Worm (Caenorhabditis elegans) whole organism, L3 larva: ENCODE results near the gene T24G10.2.

Source experiments
- R02D3.7 ChIP-seq: fragments of 150-350 bp; optimal IDR thresholded peaks from 2 replicates; lab custom pipeline; 2014; ENCODE audit warnings: missing biosample characterization, missing genetic modification characterization
- ama-1 ChIP-seq: fragments of 150-350 bp; optimal IDR thresholded peaks from 2 replicates; lab custom pipeline; 2018
- ceh-9 ChIP-seq: sonication (generic microtip); optimal IDR thresholded peaks from 2 replicates; lab custom pipeline; 2018; ENCODE audit warnings: missing biosample characterization, missing genetic modification characterization
- elt-3 ChIP-seq, 3 experiments: fragments of 150-350 bp in 1 of 3; sonication (generic microtip) in 2 of 3; optimal IDR thresholded peaks; 2 replicates in 2 of 3; 4 replicates in 1 of 3; lab custom pipeline; 2014 to 2017; ENCODE audit warnings: missing biosample characterization in 3 of 3, missing genetic modification characterization in 3 of 3
- lin-15B ChIP-seq: fragments of 150-350 bp; optimal IDR thresholded peaks from 2 replicates; lab custom pipeline; 2014; ENCODE audit warnings: missing biosample characterization, missing genetic modification characterization
- nhr-11 ChIP-seq: fragments of 150-350 bp; optimal IDR thresholded peaks from 2 replicates; lab custom pipeline; 2014; ENCODE audit warnings: missing biosample characterization, missing genetic modification characterization
- skn-1 ChIP-seq: fragments of 150-350 bp; optimal IDR thresholded peaks from 2 replicates; lab custom pipeline; 2014; ENCODE audit warnings: missing biosample characterization, missing genetic modification characterization
- unc-39 ChIP-seq: sonication (generic microtip); optimal IDR thresholded peaks from 4 replicates; lab custom pipeline; 2017; ENCODE audit warnings: missing biosample characterization, missing genetic modification characterization

DNA sequence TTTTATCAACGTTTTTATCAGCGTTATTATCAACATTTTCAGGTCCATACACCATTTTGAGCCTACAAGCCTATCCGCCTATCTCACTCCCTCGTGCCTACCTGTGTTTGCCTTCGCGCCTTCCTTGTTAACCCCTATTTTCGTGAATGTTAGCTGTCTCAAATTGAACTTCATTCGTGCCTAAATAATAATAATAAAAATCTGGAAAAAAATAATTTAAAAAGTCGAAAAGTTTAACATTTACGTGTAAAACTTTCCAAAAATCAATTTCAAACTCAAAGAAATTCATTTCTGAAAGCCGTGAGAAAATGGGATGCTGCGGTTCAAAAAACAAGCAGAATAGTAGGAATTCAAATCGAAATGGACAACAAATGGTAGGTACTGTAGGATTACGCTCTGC, 35.5 kb upstream of the T24G10.2 start, which contains the start of gene R02F2.10:
- no peak for TF ChIP-seq skn-1 (tag; lab: Kevin White, UChicago)
- no peak for TF ChIP-seq nhr-11 (tag; lab: Kevin White, UChicago)
- TF ChIP-seq ceh-9 (tag; lab: Kevin White, UChicago): no peak
- TF ChIP-seq R02D3.7 (tag; lab: Kevin White, UChicago): no peak
- TF ChIP-seq lin-15B: no peak
- TF ChIP-seq ama-1 (lab: Kevin White, UChicago): no peak
- TF ChIP-seq elt-3 (tag; optimal IDR thresholded peaks at IDR 0.05; lab: Kevin White, UChicago): no peak
- no peak for TF ChIP-seq unc-39 (tag; lab: Kevin White, UChicago)
